Worm (Caenorhabditis elegans) whole organism, L4 larva: ENCODE results near the gene soc-1.

Experiments
- F26F4.8 ChIP-seq: fragments of 200-800 bp; sonication (Bioruptor generic); conservative IDR thresholded peaks from 2 replicates; pipeline ENCODE4 v1.3.6; 2022; ENCODE audit warnings: missing genetic modification characterization, missing compliant biosample characterization
- F44E2.7 ChIP-seq: fragments of 200-800 bp; sonication (Bioruptor generic); IDR thresholded peaks from 2 replicates; pipeline ENCODE4 v2.1.2; 2022; ENCODE audit warnings: missing genetic modification characterization, missing compliant biosample characterization
- F49E8.2 ChIP-seq: sonication (generic microtip); optimal IDR thresholded peaks from 2 replicates; lab custom pipeline; 2016; ENCODE audit warnings: missing compliant biosample characterization, mild to moderate bottlenecking, missing genetic modification characterization, borderline replicate concordance
- R02D3.7 ChIP-seq: fragments of 150-350 bp; sonication (generic microtip); optimal IDR thresholded peaks from 3 replicates; lab custom pipeline; 2014; ENCODE audit warnings: missing biosample characterization, missing genetic modification characterization
- T26A8.4 ChIP-seq: fragments of 200-800 bp; sonication (Bioruptor generic); IDR thresholded peaks from 2 replicates; pipeline ENCODE4 v1.3.6; 2022; ENCODE audit warnings: missing genetic modification characterization, missing compliant biosample characterization
- Y5F2A.4 ChIP-seq: fragments of 200-800 bp; sonication (Bioruptor generic); optimal IDR thresholded peaks from 2 replicates; lab custom pipeline; 2018; ENCODE audit warnings: mild to moderate bottlenecking, missing genetic modification characterization, missing compliant biosample characterization
- Y75B8A.6 ChIP-seq: fragments of 200-800 bp; sonication (Bioruptor generic); IDR thresholded peaks from 2 replicates; pipeline ENCODE4 v1.3.6; 2022; ENCODE audit warnings: missing genetic modification reagents, missing genetic modification characterization, missing compliant biosample characterization
- ama-1 ChIP-seq: fragments of 150-350 bp; optimal IDR thresholded peaks from 2 replicates; lab custom pipeline; 2014; ENCODE audit warnings: inconsistent platforms, mixed read lengths
- arid-1 ChIP-seq: fragments of 200-800 bp; sonication (Bioruptor generic); conservative IDR thresholded peaks from 2 replicates; pipeline ENCODE4 v1.3.6; 2022; ENCODE audit warnings: missing genetic modification reagents, missing genetic modification characterization, missing compliant biosample characterization
- ceh-32 ChIP-seq: sonication (generic microtip); optimal IDR thresholded peaks from 2 replicates; lab custom pipeline; 2016; ENCODE audit warnings: mild to moderate bottlenecking, missing genetic modification characterization, missing compliant biosample characterization; ENCODE audit not compliant: poor library complexity
- ceh-82 ChIP-seq: sonication (generic microtip); optimal IDR thresholded peaks from 2 replicates; lab custom pipeline; 2017; ENCODE audit warnings: missing biosample characterization, missing genetic modification characterization
- ces-1 ChIP-seq: fragments of 150-350 bp; sonication (generic microtip); optimal IDR thresholded peaks from 4 replicates; lab custom pipeline; 2014; ENCODE audit warnings: missing biosample characterization, missing genetic modification reagents, missing genetic modification characterization
- daf-19 ChIP-seq: fragments of 200-800 bp; sonication (Bioruptor generic); conservative IDR thresholded peaks from 2 replicates; pipeline ENCODE4 v1.3.6; 2022; ENCODE audit warnings: missing genetic modification characterization, missing compliant biosample characterization
- dpl-1 ChIP-seq: fragments of 150-350 bp; optimal IDR thresholded peaks from 2 replicates; lab custom pipeline; 2014; ENCODE audit warnings: missing biosample characterization, missing genetic modification reagents, missing genetic modification characterization
- dve-1 ChIP-seq: sonication (generic microtip); optimal IDR thresholded peaks from 2 replicates; lab custom pipeline; 2017; ENCODE audit warnings: antibody characterized with exemption, mild to moderate bottlenecking, missing genetic modification characterization, missing compliant biosample characterization; ENCODE audit not compliant: insufficient read depth
- fkh-10 ChIP-seq: fragments of 150-350 bp; optimal IDR thresholded peaks from 2 replicates; lab custom pipeline; 2014; ENCODE audit warnings: missing biosample characterization, missing genetic modification reagents, missing genetic modification characterization
- fos-1 ChIP-seq: fragments of 150-350 bp; optimal IDR thresholded peaks from 2 replicates; lab custom pipeline; 2014; ENCODE audit warnings: missing biosample characterization, missing genetic modification characterization
- gei-8 ChIP-seq: fragments of 200-800 bp; sonication (Bioruptor generic); optimal IDR thresholded peaks from 2 replicates; lab custom pipeline; 2018; ENCODE audit warnings: mild to moderate bottlenecking, missing genetic modification characterization, missing compliant biosample characterization
- hlh-11 ChIP-seq: fragments of 200-800 bp; sonication (Bioruptor generic); optimal IDR thresholded peaks from 2 replicates; lab custom pipeline; 2018; ENCODE audit warnings: mild to moderate bottlenecking, missing genetic modification characterization, missing compliant biosample characterization
- lin-29 ChIP-seq: fragments of 200-800 bp; sonication (Bioruptor generic); IDR thresholded peaks from 2 replicates; pipeline ENCODE4 v1.3.6; 2022; ENCODE audit warnings: missing genetic modification reagents, missing genetic modification characterization, missing compliant biosample characterization
- lin-39 ChIP-seq: fragments of 150-350 bp; optimal IDR thresholded peaks from 2 replicates; lab custom pipeline; 2014; ENCODE audit warnings: missing biosample characterization, missing genetic modification reagents, missing genetic modification characterization
- lsy-2 ChIP-seq, 2 experiments: fragments of 150-350 bp in 1 of 2; sonication (generic microtip) in 1 of 2; optimal IDR thresholded peaks; 2 replicates each; lab custom pipeline; 2014 to 2017; ENCODE audit warnings: missing biosample characterization in 2 of 2, missing genetic modification characterization in 2 of 2
- mdl-1 ChIP-seq, 2 experiments: fragments of 150-350 bp in 1 of 2; sonication (generic microtip) in 1 of 2; optimal IDR thresholded peaks; 2 replicates each; lab custom pipeline; 2014 to 2017; ENCODE audit warnings: missing biosample characterization in 2 of 2, missing genetic modification characterization in 2 of 2
- mes-2 ChIP-seq: sonication (generic microtip); optimal IDR thresholded peaks from 2 replicates; lab custom pipeline; 2016; ENCODE audit warnings: missing genotype, mild to moderate bottlenecking, missing genetic modification characterization, missing compliant biosample characterization; ENCODE audit not compliant: poor library complexity, severe bottlenecking
- nhr-102 ChIP-seq: sonication (generic microtip); optimal IDR thresholded peaks from 2 replicates; lab custom pipeline; 2016; ENCODE audit warnings: mild to moderate bottlenecking, missing genetic modification characterization, moderate library complexity, missing compliant biosample characterization
- nhr-111 ChIP-seq: fragments of 200-800 bp; sonication (Bioruptor generic); optimal IDR thresholded peaks from 2 replicates; lab custom pipeline; 2018; ENCODE audit warnings: mild to moderate bottlenecking, missing genetic modification characterization, missing compliant biosample characterization
- nhr-25 ChIP-seq: sonication (generic microtip); optimal IDR thresholded peaks from 2 replicates; lab custom pipeline; 2017; ENCODE audit warnings: missing genetic modification characterization, mild to moderate bottlenecking, missing compliant biosample characterization, antibody characterized with exemption, moderate library complexity, borderline replicate concordance; ENCODE audit not compliant: insufficient read depth
- nhr-41 ChIP-seq: fragments of 200-800 bp; sonication (Bioruptor generic); IDR thresholded peaks from 2 replicates; pipeline ENCODE4 v1.3.6; 2022; ENCODE audit warnings: missing genetic modification reagents, missing genetic modification characterization, missing compliant biosample characterization
- nhr-42 ChIP-seq: fragments of 200-800 bp; sonication (Bioruptor generic); IDR thresholded peaks from 2 replicates; pipeline ENCODE4 v1.3.6; 2022; ENCODE audit warnings: missing genetic modification characterization, missing compliant biosample characterization
- saeg-2 ChIP-seq: fragments of 200-800 bp; sonication (Bioruptor generic); IDR thresholded peaks from 2 replicates; pipeline ENCODE4 v1.3.6; 2022; ENCODE audit warnings: missing genetic modification reagents, missing genetic modification characterization, missing compliant biosample characterization
- sdz-12 ChIP-seq: fragments of 200-800 bp; sonication (Bioruptor generic); optimal IDR thresholded peaks from 2 replicates; lab custom pipeline; 2018; ENCODE audit warnings: mild to moderate bottlenecking, missing genetic modification characterization, missing compliant biosample characterization
- set-16 ChIP-seq: fragments of 200-800 bp; sonication (Bioruptor generic); IDR thresholded peaks from 2 replicates; pipeline ENCODE4 v1.3.6; 2022; ENCODE audit warnings: missing genetic modification reagents, missing genetic modification characterization, missing compliant biosample characterization
- tra-1 ChIP-seq: fragments of 200-800 bp; sonication (Bioruptor generic); IDR thresholded peaks from 2 replicates; pipeline ENCODE4 v1.3.6; 2022; ENCODE audit warnings: missing genetic modification reagents, missing genetic modification characterization, missing compliant biosample characterization
- unc-62 ChIP-seq, 3 experiments: fragments of 150-350 bp in 1 of 3; sonication (generic microtip); optimal IDR thresholded peaks in 2 of 3; peaks in 1 of 3; 1 replicate in 1 of 3; 2 replicates in 2 of 3; lab custom pipeline; 2014 to 2017; ENCODE audit warnings: missing biosample characterization in 3 of 3, missing genetic modification characterization in 3 of 3, missing genetic modification reagents in 3 of 3, missing genotype in 1 of 3
- ztf-11 ChIP-seq: fragments of 150-350 bp; optimal IDR thresholded peaks from 2 replicates; lab custom pipeline; 2014; ENCODE audit warnings: missing biosample characterization, missing genetic modification characterization

soc-1 gene

DNA sequence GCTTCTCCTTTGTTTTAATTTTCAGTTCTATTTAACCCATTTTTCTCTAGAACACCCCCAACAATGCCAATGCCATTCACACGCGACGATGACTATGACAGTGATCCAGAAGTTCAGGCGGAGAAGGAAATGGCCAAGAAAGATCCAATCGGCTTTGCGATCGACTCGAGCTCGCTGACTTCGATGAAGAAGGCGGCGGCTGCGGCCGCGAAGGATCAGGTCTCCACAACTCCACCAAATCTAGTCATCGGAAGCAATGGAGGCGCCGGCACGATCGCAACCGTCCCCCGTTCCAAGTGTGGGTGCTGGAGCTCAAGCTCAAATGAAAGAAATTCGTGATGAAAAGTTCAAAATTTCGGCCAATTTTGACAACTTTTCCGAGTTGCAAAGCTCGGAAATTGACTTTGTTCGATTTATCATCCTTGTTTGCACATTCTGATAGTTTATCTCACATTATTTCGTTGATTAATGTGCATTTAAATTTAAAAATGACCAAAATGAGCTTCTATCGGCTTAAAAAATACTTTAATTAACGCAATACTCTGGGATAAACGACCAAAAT lies 45.3 kb downstream of the soc-1 start, which contains the start of gene K03B4.2 (continued):
- no peak for TF ChIP-seq fkh-10 (GFP tag; lab: Kevin White, UChicago)
- TF ChIP-seq, all 104 proteins: peak for 10

DNA sequence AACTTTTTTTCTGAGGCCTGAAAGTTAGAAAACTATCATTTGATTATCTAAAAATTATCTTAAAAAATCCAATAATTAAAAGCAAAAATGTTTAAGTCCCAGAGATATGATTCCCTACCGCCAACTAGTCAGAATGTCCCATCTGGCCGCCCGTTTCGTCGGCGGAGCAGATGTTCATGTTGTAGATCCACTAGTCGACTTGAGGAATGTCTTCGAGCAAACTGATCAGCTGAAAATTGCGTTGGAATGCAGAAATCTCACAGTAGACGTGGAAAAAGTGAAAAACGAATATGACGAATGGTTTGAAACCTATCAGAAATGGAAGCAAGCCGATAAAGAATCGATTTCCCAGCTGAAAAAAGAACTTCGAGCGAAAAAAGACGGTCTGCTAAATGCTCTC lies 46.5 kb downstream of the soc-1 start, which contains the start of gene K03B4.1:
TSS of gene K03B4.1 (plus strand) at position 97 of the 400 bp plus-strand sequence.
- TF ChIP-seq Y5F2A.4 (GFP tag; lab: Kevin White, UChicago) (no peak), tra-1 (no peak), nhr-111 (GFP tag; lab: Kevin White, UChicago) (no peak), hlh-11 (tag; lab: Kevin White, UChicago) (no peak), T26A8.4 (GFP tag; lab: Robert Waterston, UW) (peak; percentile 30; the same call in 1 of the 2 replicates), F49E8.2 (tag; lab: Kevin White, UChicago) (no peak), lsy-2 (tag; optimal IDR thresholded peaks at IDR 0.05; lab: Kevin White, UChicago) (peak in 1 of 2 experiments; percentile 14), F44E2.7 (GFP tag; lab: Robert Waterston, UW) (no peak), sdz-12 (peak; percentile 72), fos-1 (tag; lab: Kevin White, UChicago) (no peak), nhr-102 (tag; lab: Kevin White, UChicago) (peak; percentile 11), ces-1 (no peak), ama-1 (lab: Kevin White, UChicago) (peak; percentile 42), gei-8 (GFP tag; lab: Kevin White, UChicago) (no peak), saeg-2 (GFP tag; lab: Robert Waterston, UW) (0 out of 2 replicates have a peak, but pooled peaks have one; percentile 30), ztf-11 (tag; lab: Kevin White, UChicago) (no peak)

DNA sequence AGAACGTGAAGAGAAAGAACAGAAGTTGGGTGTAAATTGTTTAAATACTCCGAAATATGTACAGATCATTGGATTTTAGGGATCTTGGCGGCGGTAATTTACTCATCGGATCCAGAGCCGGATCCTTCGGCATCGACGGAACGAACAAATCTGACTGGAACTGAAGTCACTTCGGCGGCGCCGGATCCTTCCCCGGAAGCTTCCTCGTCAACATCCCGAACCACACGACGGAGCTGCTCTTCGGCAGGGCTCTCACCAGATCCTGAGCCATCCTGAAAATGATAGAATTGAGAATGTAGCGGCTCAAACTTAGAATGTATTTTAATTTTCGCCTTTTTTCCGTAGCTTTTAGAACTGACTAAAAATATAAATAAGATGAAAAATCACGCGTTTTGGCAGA lies 48.9 kb downstream of the soc-1 start:
- TF ChIP-seq mes-2 (no peak), set-16 (GFP tag; lab: Robert Waterston, UW) (peak; percentile 70; the same call in 1 of the 2 replicates), unc-62 (GFP tag; optimal IDR thresholded peaks at IDR 0.05 in 1 of 2; lab: Kevin White, UChicago) (peak in 1 of 2 experiments; percentile 88), unc-62 (tag; optimal IDR thresholded peaks at IDR 0.05; lab: Kevin White, UChicago) (no peak), F44E2.7 (GFP tag; lab: Robert Waterston, UW) (no peak)

DNA sequence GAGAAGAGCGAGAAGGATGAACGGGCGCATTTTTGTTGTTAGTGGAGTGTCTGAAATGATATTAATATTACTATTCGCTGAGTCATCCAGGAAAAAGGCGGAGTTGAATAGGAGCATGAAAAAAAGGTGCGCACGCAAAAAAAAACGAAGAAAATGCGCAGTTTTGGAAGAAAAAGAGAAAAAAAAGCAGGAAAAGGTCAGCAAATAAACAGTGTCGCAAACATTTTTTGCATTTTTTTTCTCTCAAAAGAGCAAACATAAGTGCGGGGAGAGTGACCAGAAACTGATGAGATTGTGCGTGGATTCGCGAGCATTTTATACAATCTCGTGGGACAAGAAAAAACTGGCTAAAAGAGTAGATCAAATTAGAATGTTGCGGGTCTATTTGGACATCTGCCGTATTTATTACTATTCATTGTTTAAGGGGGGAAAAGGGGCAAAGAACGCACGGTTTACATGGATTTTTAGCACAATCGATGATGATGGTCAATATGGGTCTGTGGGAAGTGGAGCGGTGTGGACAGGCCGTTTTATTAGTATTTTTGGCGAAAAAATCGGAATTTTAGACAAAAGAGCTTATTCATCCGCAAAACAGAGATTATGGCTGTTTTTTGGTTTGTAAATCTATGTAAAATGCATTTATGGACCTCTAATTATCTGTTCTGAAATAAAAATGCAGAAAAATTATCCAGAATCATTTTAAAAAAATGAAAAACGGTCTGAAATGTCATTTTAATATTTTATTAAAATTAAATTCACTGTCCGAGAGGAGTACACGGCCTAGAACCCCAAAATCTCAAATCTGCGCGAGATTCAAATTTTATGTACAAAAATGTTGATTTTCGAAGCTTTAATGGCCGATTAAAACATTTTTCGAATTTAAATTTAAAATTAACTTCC lies 49.9 kb downstream of the soc-1 start, which contains the start of gene cpg-8:
TSS of gene cpg-8 (minus strand) at position 51 of the 900 bp plus-strand sequence.
- TF ChIP-seq nhr-42 (GFP tag; lab: Robert Waterston, UW) (no peak), daf-19 (no peak), dpl-1 (GFP tag; lab: Kevin White, UChicago) (peak; percentile 12), mdl-1 (tag; optimal IDR thresholded peaks at IDR 0.05; lab: Kevin White, UChicago) (no peak), R02D3.7 (tag; lab: Kevin White, UChicago) (no peak), lin-39 (no peak), lin-29 (GFP tag; lab: Robert Waterston, UW) (no peak), arid-1 (GFP tag; lab: Robert Waterston, UW) (no peak), dve-1 (no peak), set-16 (GFP tag; lab: Robert Waterston, UW) (no peak), ceh-32 (tag; lab: Kevin White, UChicago) (no peak), nhr-41 (GFP tag; lab: Robert Waterston, UW) (no peak), ceh-82 (no peak), F26F4.8 (GFP tag; lab: Robert Waterston, UW) (no peak), nhr-25 (tag; lab: Kevin White, UChicago) (no peak), Y75B8A.6 (GFP tag; lab: Robert Waterston, UW) (no peak), unc-62 (GFP tag; optimal IDR thresholded peaks at IDR 0.05 in 1 of 2; lab: Kevin White, UChicago) (peak in 1 of 2 experiments; percentile 4), unc-62 (tag; optimal IDR thresholded peaks at IDR 0.05; lab: Kevin White, UChicago) (no peak)
